Fruit fly (Drosophila melanogaster): Measurements from ENCODE around the gene GstT3.
A peak's percentile ranks its signal among the peaks of the same experiment; 100 is the strongest.

Gene GstT3

DNA sequence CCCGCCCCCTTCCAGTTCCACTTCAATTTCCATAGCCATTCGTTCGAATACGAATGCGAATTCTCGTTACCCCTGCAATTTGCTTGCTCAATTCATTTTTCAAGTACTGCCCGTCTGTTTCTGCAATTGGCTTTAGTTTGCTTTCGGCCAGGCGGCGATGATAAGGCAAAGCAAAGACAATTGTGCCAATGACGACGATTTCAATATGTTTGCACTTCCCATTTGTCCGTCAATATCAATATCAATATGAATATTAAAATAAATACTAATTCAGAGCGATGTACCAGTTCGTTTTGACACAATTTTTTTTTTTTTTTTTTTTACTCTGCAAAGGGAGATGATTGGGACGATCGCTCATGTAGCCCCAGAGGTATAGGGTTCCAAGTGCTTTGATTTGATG is 38.6 kb downstream of the GstT3 start (continued):
- TF ChIP-seq CG18262 (tag; optimal IDR thresholded peaks at IDR 0.05) (peak; percentile 3), eve (GFP tag; optimal IDR thresholded peaks at IDR 0.05) (no peak), fd64A (GFP tag; optimal IDR thresholded peaks at IDR 0.05) (no peak), tin (GFP tag; optimal IDR thresholded peaks at IDR 0.05) (peak; percentile 17), CG1792 (GFP tag; optimal IDR thresholded peaks at IDR 0.05) (peak; percentile 52), bcd (GFP tag; optimal IDR thresholded peaks at IDR 0.05) (peak; percentile 49), CG15696 (tag; optimal IDR thresholded peaks at IDR 0.05) (peak; percentile 17), PHDP (tag; optimal IDR thresholded peaks at IDR 0.05) (peak; percentile 49), Hmr (GFP tag; optimal IDR thresholded peaks at IDR 0.05) (peak; percentile 44), CG8089 (GFP tag; optimal IDR thresholded peaks at IDR 0.05) (peak; percentile 23), CG17328 (GFP tag; IDR thresholded peaks at IDR 0.05) (peak; percentile 58), CG4360 (GFP tag; IDR thresholded peaks at IDR 0.05) (0 out of 2 replicates have a peak, but pooled peaks have one; percentile 28), CG15269 (tag; optimal IDR thresholded peaks at IDR 0.05) (peak; percentile 27), vvl (GFP tag; IDR thresholded peaks at IDR 0.05) (peak; percentile 50; the same call in 1 of the 2 replicates), Ada2b (GFP tag; IDR thresholded peaks at IDR 0.05) (peak; percentile 37; the same call in 1 of the 2 replicates), sim (GFP tag; IDR thresholded peaks at IDR 0.05) (0 out of 2 replicates have a peak, but pooled peaks have one; percentile 62), CG3995 (GFP tag; optimal IDR thresholded peaks at IDR 0.05) (no peak), bsh (GFP tag; optimal IDR thresholded peaks at IDR 0.05) (peak in 1 of 2 experiments; percentile 64), Hr51 (GFP tag; optimal IDR thresholded peaks at IDR 0.05) (peak in 1 of 2 experiments; percentile 24), CG11504 (tag; optimal IDR thresholded peaks at IDR 0.05) (peak; percentile 53), CG16815 (GFP tag; optimal IDR thresholded peaks at IDR 0.05) (no peak), jing (GFP tag; optimal IDR thresholded peaks at IDR 0.05) (no peak), ci (GFP tag; IDR thresholded peaks at IDR 0.05) (peak; percentile 81), CG15601 (tag; optimal IDR thresholded peaks at IDR 0.05) (no peak), MTF-1 (GFP tag; optimal IDR thresholded peaks at IDR 0.05; ENCODE audit: borderline replicate concordance) (peak; percentile 3), Opbp (GFP tag; IDR thresholded peaks at IDR 0.05; ENCODE audit: partially characterized antibody) (no peak), CG31441 (GFP tag; IDR thresholded peaks at IDR 0.05) (peak; percentile 30; the same call in 1 of the 2 replicates), Mrtf (GFP tag; IDR thresholded peaks at IDR 0.05) (peak; percentile 33; the same call in 1 of the 3 replicates), CG17361 (GFP tag; IDR thresholded peaks at IDR 0.05) (0 out of 3 replicates have a peak, but pooled peaks have one; percentile 14), Lpt (GFP tag; optimal IDR thresholded peaks at IDR 0.05) (no peak), jigr1 (GFP tag; IDR thresholded peaks at IDR 0.05) (no peak), gsb-n (tag; optimal IDR thresholded peaks at IDR 0.05) (peak; percentile 22), CG7372 (GFP tag; IDR thresholded peaks at IDR 0.05) (no peak), Optix (GFP tag; IDR thresholded peaks at IDR 0.05) (no peak), nerfin-2 (GFP tag; IDR thresholded peaks at IDR 0.05; ENCODE audit: partially characterized antibody) (no peak), CG2678 (tag; optimal IDR thresholded peaks at IDR 0.05) (peak; percentile 54), emc (GFP tag; optimal IDR thresholded peaks at IDR 0.05) (no peak), CG17359 (tag; optimal IDR thresholded peaks at IDR 0.05) (peak; percentile 81), unpg (GFP tag; optimal IDR thresholded peaks at IDR 0.05) (peak; percentile 27), CG12071 (GFP tag; optimal IDR thresholded peaks at IDR 0.05) (peak; percentile 39), CG13775 (GFP tag; optimal IDR thresholded peaks at IDR 0.05) (no peak), Poxn (GFP tag; IDR thresholded peaks at IDR 0.05) (no peak), CG4854 (GFP tag; optimal IDR thresholded peaks at IDR 0.05) (peak; percentile 34), CG11696 (GFP tag; IDR thresholded peaks at IDR 0.05) (peak; percentile 62; the same call in 1 of the 2 replicates), CG33213 (GFP tag; optimal IDR thresholded peaks at IDR 0.05) (peak; percentile 11), CG1832 (GFP tag; optimal IDR thresholded peaks at IDR 0.05) (no peak), sob (GFP tag; IDR thresholded peaks at IDR 0.05) (peak; percentile 61), crp (GFP tag; optimal IDR thresholded peaks at IDR 0.05) (no peak), ab (GFP tag; optimal IDR thresholded peaks at IDR 0.05) (no peak)

Data from whole organism, embryonic.